Fruit fly (Drosophila melanogaster) whole organism, embryonic: Measurements from ENCODE around the gene VhaAC45RP.

Experiments used
- Ada2b ChIP-seq: fragments of 200-800 bp; sonication (Bioruptor generic); IDR thresholded peaks from 2 replicates; pipeline ENCODE4 v1.3.6; 2022; ENCODE audit warnings: missing biosample characterization, missing genetic modification characterization
- CG10267 ChIP-seq: fragments of 200-800 bp; sonication (Bioruptor generic); optimal IDR thresholded peaks from 2 replicates; lab custom pipeline; 2018; ENCODE audit warnings: missing biosample characterization, mild to moderate bottlenecking, missing genetic modification characterization, moderate library complexity
- CG11085 ChIP-seq: fragments of 200-800 bp; sonication (Bioruptor generic); IDR thresholded peaks from 2 replicates; pipeline ENCODE4 v1.3.6; 2022; ENCODE audit warnings: missing biosample characterization, missing genetic modification characterization
- CG12299 ChIP-seq: fragments of 200-800 bp; sonication (Bioruptor generic); optimal IDR thresholded peaks from 2 replicates; lab custom pipeline; 2018; ENCODE audit warnings: missing biosample characterization, mild to moderate bottlenecking, missing genetic modification characterization
- CG12769 ChIP-seq: fragments of 200-800 bp; sonication (Bioruptor generic); optimal IDR thresholded peaks from 2 replicates; lab custom pipeline; 2019; ENCODE audit warnings: missing biosample characterization, mild to moderate bottlenecking, missing genetic modification characterization, moderate library complexity
- CG13287 ChIP-seq: fragments of 200-800 bp; sonication (Bioruptor generic); IDR thresholded peaks from 2 replicates; pipeline ENCODE4 v1.3.6; 2022; ENCODE audit warnings: missing biosample characterization, missing genetic modification characterization; ENCODE audit not compliant: partially characterized antibody
- CG18476 ChIP-seq: fragments of 200-800 bp; sonication (Bioruptor generic); optimal IDR thresholded peaks from 2 replicates; lab custom pipeline; 2016; ENCODE audit warnings: missing biosample characterization, mild to moderate bottlenecking, missing genetic modification characterization
- CG2712 ChIP-seq: fragments of 200-800 bp; optimal IDR thresholded peaks from 3 replicates; lab custom pipeline; 2019; ENCODE audit warnings: missing biosample characterization, mild to moderate bottlenecking, missing genetic modification characterization, moderate library complexity
- CG6791 ChIP-seq: fragments of 200-800 bp; sonication (Bioruptor generic); IDR thresholded peaks from 3 replicates; pipeline ENCODE4 v1.3.6; 2022; ENCODE audit warnings: missing biosample characterization, missing genetic modification characterization; ENCODE audit not compliant: partially characterized antibody
- CG9797 ChIP-seq: fragments of 200-800 bp; sonication (Bioruptor generic); optimal IDR thresholded peaks from 3 replicates; lab custom pipeline; 2018; ENCODE audit warnings: missing biosample characterization, mild to moderate bottlenecking, missing genetic modification characterization
- Dfd ChIP-seq, 2 experiments: fragments of >200 bp; optimal IDR thresholded peaks; 2 replicates each; lab custom pipeline; 2017; ENCODE audit warnings: missing biosample characterization in 2 of 2, missing genetic modification characterization in 2 of 2
- Dp ChIP-seq: fragments of 200-800 bp; sonication (Bioruptor generic); optimal IDR thresholded peaks from 2 replicates; lab custom pipeline; 2018; ENCODE audit warnings: missing biosample characterization, mild to moderate bottlenecking, missing genetic modification characterization, moderate library complexity
- E2f2 ChIP-seq: fragments of 200-800 bp; sonication (Bioruptor generic); IDR thresholded peaks from 2 replicates; pipeline ENCODE4 v1.3.6; 2022; ENCODE audit warnings: missing biosample characterization, missing genetic modification characterization
- MBD-R2 ChIP-seq: fragments of 200-800 bp; sonication (Bioruptor generic); IDR thresholded peaks from 2 replicates; pipeline ENCODE4 v1.3.6; 2022; ENCODE audit warnings: missing biosample characterization, missing genetic modification characterization
- MESR4 ChIP-seq: fragments of 200-800 bp; sonication (Bioruptor generic); optimal IDR thresholded peaks from 2 replicates; lab custom pipeline; 2018; ENCODE audit warnings: missing biosample characterization, mild to moderate bottlenecking, missing genetic modification characterization, moderate library complexity
- Med ChIP-seq: fragments of 200-800 bp; sonication (Bioruptor generic); peaks from one replicate; lab custom pipeline; 2016; ENCODE audit warnings: missing biosample characterization, missing genetic modification characterization, mild to moderate bottlenecking, inconsistent platforms, moderate library complexity
- Myb ChIP-seq: fragments of 200-800 bp; sonication (Bioruptor generic); optimal IDR thresholded peaks from 2 replicates; lab custom pipeline; 2016; ENCODE audit warnings: missing biosample characterization, missing genetic modification characterization
- Ravus ChIP-seq: fragments of 200-800 bp; sonication (Bioruptor generic); IDR thresholded peaks from 2 replicates; pipeline ENCODE4 v1.3.6; 2022; ENCODE audit warnings: missing biosample characterization, missing genetic modification characterization
- Xrp1 ChIP-seq: fragments of 200-800 bp; sonication (Bioruptor generic); IDR thresholded peaks from 2 replicates; pipeline ENCODE4 v1.3.6; 2022; ENCODE audit warnings: missing biosample characterization, missing genetic modification characterization
- chinmo ChIP-seq: fragments of 200-800 bp; sonication (Bioruptor generic); IDR thresholded peaks from 4 replicates; pipeline ENCODE4 v1.3.6; 2022; ENCODE audit warnings: missing biosample characterization, missing genetic modification characterization; ENCODE audit not compliant: partially characterized antibody
- crol ChIP-seq: fragments of 200-800 bp; sonication (Bioruptor generic); IDR thresholded peaks from 2 replicates; pipeline ENCODE4 v1.3.6; 2022; ENCODE audit warnings: missing biosample characterization, missing genetic modification characterization
- crp ChIP-seq, 2 experiments: fragments of 200-800 bp; sonication (Bioruptor generic); optimal IDR thresholded peaks; 2 replicates in 1 of 2; 3 replicates in 1 of 2; lab custom pipeline; 2017; ENCODE audit warnings: missing biosample characterization in 2 of 2, missing genetic modification characterization in 2 of 2, mild to moderate bottlenecking in 1 of 2, moderate library complexity in 1 of 2
- fru ChIP-seq: fragments of >200 bp; optimal IDR thresholded peaks from 2 replicates; lab custom pipeline; 2017
- gcm2 ChIP-seq: fragments of 200-800 bp; sonication (Bioruptor generic); optimal IDR thresholded peaks from 2 replicates; lab custom pipeline; 2016; ENCODE audit warnings: missing biosample characterization, missing genetic modification characterization
- gfzf ChIP-seq: fragments of 200-800 bp; sonication (Bioruptor generic); optimal IDR thresholded peaks from 2 replicates; lab custom pipeline; 2016; ENCODE audit warnings: missing biosample characterization, mild to moderate bottlenecking, missing genetic modification characterization, moderate library complexity
- hb ChIP-seq: fragments of 200-800 bp; sonication (Bioruptor generic); IDR thresholded peaks from 3 replicates; pipeline ENCODE4 v1.3.6; 2022; ENCODE audit warnings: missing biosample characterization, missing genetic modification characterization; ENCODE audit not compliant: partially characterized antibody
- hbn ChIP-seq: fragments of 200-800 bp; sonication (Bioruptor generic); IDR thresholded peaks from 2 replicates; pipeline ENCODE4 v1.3.6; 2022; ENCODE audit warnings: missing biosample characterization, missing genetic modification characterization; ENCODE audit not compliant: partially characterized antibody
- jumu ChIP-seq: fragments of 200-800 bp; sonication (Bioruptor generic); optimal IDR thresholded peaks from 3 replicates; lab custom pipeline; 2016; ENCODE audit warnings: missing biosample characterization, missing genetic modification characterization
- nerfin-1 ChIP-seq: fragments of 200-800 bp; sonication (Bioruptor generic); optimal IDR thresholded peaks from 3 replicates; lab custom pipeline; 2019; ENCODE audit warnings: missing biosample characterization, mild to moderate bottlenecking, missing genetic modification characterization, moderate library complexity
- phol ChIP-seq: fragments of 200-800 bp; sonication (Bioruptor generic); optimal IDR thresholded peaks from 3 replicates; lab custom pipeline; 2018; ENCODE audit warnings: missing biosample characterization, mild to moderate bottlenecking, missing genetic modification characterization, moderate library complexity
- prd ChIP-seq, 3 experiments: fragments of >200 bp in 2 of 3; fragments of 200-800 bp in 1 of 3; sonication (Bioruptor generic) in 1 of 3; optimal IDR thresholded peaks in 2 of 3; IDR thresholded peaks in 1 of 3; 2 replicates in 2 of 3; 3 replicates in 1 of 3; pipeline versions ENCODE4 v1.3.6 to Lab custom; 2017 to 2022; ENCODE audit warnings: missing biosample characterization in 1 of 3, missing genetic modification characterization in 1 of 3
- pzg ChIP-seq: fragments of 200-800 bp; sonication (Bioruptor generic); optimal IDR thresholded peaks from 3 replicates; lab custom pipeline; 2018; ENCODE audit warnings: missing biosample characterization, mild to moderate bottlenecking, missing genetic modification characterization, moderate library complexity
- salm ChIP-seq: fragments of 200-800 bp; sonication (Bioruptor generic); optimal IDR thresholded peaks from 2 replicates; lab custom pipeline; 2018; ENCODE audit warnings: missing biosample characterization, mild to moderate bottlenecking, missing genetic modification characterization
- sd ChIP-seq: fragments of 200-800 bp; sonication (Bioruptor generic); optimal IDR thresholded peaks from 3 replicates; lab custom pipeline; 2018; ENCODE audit warnings: missing biosample characterization, mild to moderate bottlenecking, missing genetic modification characterization, moderate library complexity
- sens ChIP-seq: fragments of 200-800 bp; sonication (Bioruptor generic); peaks from one replicate; lab custom pipeline; 2016; ENCODE audit warnings: missing biosample characterization, missing genetic modification characterization
- sens-2 ChIP-seq: fragments of 200-800 bp; sonication (Bioruptor generic); IDR thresholded peaks from 2 replicates; pipeline ENCODE4 v1.3.6; 2022; ENCODE audit warnings: missing biosample characterization, missing genetic modification characterization
- stwl ChIP-seq: fragments of 200-800 bp; sonication (Bioruptor generic); optimal IDR thresholded peaks from 3 replicates; lab custom pipeline; 2018; ENCODE audit warnings: missing biosample characterization, mild to moderate bottlenecking, missing genetic modification characterization, moderate library complexity
- trem ChIP-seq: fragments of 200-800 bp; optimal IDR thresholded peaks from 3 replicates; lab custom pipeline; 2019; ENCODE audit warnings: missing biosample characterization, mild to moderate bottlenecking, missing genetic modification characterization, moderate library complexity
- unpg ChIP-seq: fragments of 200-800 bp; sonication (Bioruptor generic); optimal IDR thresholded peaks from 3 replicates; lab custom pipeline; 2018; ENCODE audit warnings: missing biosample characterization, mild to moderate bottlenecking, missing genetic modification characterization, moderate library complexity

VhaAC45RP gene

DNA sequence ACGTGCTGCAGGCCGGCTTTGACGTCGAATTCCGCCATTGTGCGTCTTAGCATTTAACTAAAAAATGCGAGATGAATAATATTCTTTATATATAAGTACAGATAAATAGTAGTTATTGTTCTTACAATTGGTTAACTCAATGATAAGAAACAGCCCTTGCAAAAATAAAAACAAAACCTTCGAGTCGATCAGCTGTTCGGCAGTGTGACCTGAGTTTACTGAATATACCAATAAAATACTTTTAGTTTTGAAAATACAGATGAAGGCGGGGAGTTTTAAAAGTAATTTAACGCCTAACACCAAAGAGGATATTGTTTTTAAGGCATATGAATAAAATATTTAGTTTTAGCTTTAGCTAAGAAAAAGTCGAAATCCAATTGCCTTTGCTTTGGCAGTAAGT is 11.3 kb upstream of the VhaAC45RP start, which contains the start of the genes CG1983 and CG15530:
Gene CG1983 (minus strand): TSS at position 207 of the 400 bp plus-strand sequence.
Gene CG15530 (plus strand): TSS at position 384 of the 400 bp plus-strand sequence.
- TF ChIP-seq Myb (GFP tag; lab: Kevin White, UChicago) = peak; percentile 47
- TF ChIP-seq prd (optimal IDR thresholded peaks at IDR 0.05; lab: Kevin White, UChicago) = no peak
- no peak for TF ChIP-seq prd (GFP tag; IDR thresholded peaks at IDR 0.05; lab: Robert Waterston, UW)
- no peak for TF ChIP-seq CG13287
- TF ChIP-seq CG18476 (GFP tag; lab: Kevin White, UChicago) = no peak
- TF ChIP-seq fru = no peak
- TF ChIP-seq gcm2 = no peak
- TF ChIP-seq CG9797 (GFP tag; lab: Kevin White, UChicago) = peak; percentile 50
- TF ChIP-seq Ravus = no peak
- no peak for TF ChIP-seq phol
- no peak for TF ChIP-seq unpg (GFP tag; lab: Kevin White, UChicago)
- TF ChIP-seq trem (tag; lab: Kevin White, UChicago) = peak; percentile 94
- TF ChIP-seq Ada2b (GFP tag; lab: Robert Waterston, UW) = no peak
- no peak for TF ChIP-seq CG2712 (tag; lab: Kevin White, UChicago)
- no peak for TF ChIP-seq CG12299 (tag; lab: Kevin White, UChicago)
- TF ChIP-seq sens (GFP tag; lab: Kevin White, UChicago) = peak; percentile 44
- TF ChIP-seq CG11085 = no peak
- peak; percentile 36 to 89 for TF ChIP-seq crp (GFP tag; optimal IDR thresholded peaks at IDR 0.05; lab: Kevin White, UChicago)
- peak; percentile 47 for TF ChIP-seq gfzf (GFP tag; lab: Kevin White, UChicago)
- TF ChIP-seq sens-2 = no peak
- peak; percentile 7 for TF ChIP-seq MESR4
- peak; percentile 80 for TF ChIP-seq Dp
- TF ChIP-seq hbn (GFP tag; lab: Robert Waterston, UW) = 0 out of 2 replicates have a peak, but pooled peaks have one; percentile 27
- TF ChIP-seq MBD-R2 (GFP tag; lab: Robert Waterston, UW) = peak; percentile 64
- TF ChIP-seq jumu (GFP tag; lab: Kevin White, UChicago) = no peak
- peak; percentile 30 for TF ChIP-seq stwl (tag; lab: Kevin White, UChicago)
- no peak for TF ChIP-seq hb (GFP tag; lab: Robert Waterston, UW)
- TF ChIP-seq pzg (GFP tag; lab: Kevin White, UChicago) = peak; percentile 37
- peak; percentile 89 for TF ChIP-seq E2f2 (GFP tag; lab: Robert Waterston, UW)
- no peak for TF ChIP-seq Dfd (GFP tag; optimal IDR thresholded peaks at IDR 0.05; lab: Kevin White, UChicago)

DNA sequence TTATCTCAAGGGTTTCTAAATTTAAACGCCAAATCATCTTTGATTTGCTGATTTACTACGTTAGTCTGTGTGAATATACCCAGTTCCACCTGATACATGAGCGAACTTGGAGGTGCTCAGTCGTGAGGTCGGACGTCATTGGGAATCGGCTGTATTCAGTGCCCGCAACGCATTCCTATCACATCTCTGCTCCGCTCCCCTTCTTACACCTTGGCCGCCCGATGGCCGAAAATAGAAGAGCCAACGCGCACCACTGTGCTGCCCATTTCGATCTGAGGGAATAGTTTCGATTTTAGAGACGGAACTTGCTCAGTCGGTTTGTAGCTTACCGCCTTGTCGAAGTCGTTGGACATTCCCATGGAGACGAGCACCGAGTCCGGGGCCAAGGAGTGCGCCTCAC is 10.1 kb upstream of the VhaAC45RP start:
- peak; percentile 81 for TF ChIP-seq sd (tag; lab: Kevin White, UChicago)
- TF ChIP-seq salm (tag; lab: Kevin White, UChicago) = no peak
- TF ChIP-seq Med = peak; percentile 26
- peak; percentile 20; the same call in 1 of the 2 replicates for TF ChIP-seq crol
- no peak for TF ChIP-seq nerfin-1 (tag; lab: Kevin White, UChicago)
- TF ChIP-seq CG12769 (tag; lab: Kevin White, UChicago) = peak; percentile 93
- 0 out of 4 replicates have a peak, but pooled peaks have one; percentile 15 for TF ChIP-seq chinmo (GFP tag; lab: Robert Waterston, UW)
- TF ChIP-seq Xrp1 = no peak
- no peak for TF ChIP-seq CG10267
- TF ChIP-seq CG6791 (GFP tag; lab: Robert Waterston, UW) = peak; percentile 36; the same call in 1 of the 3 replicates
- TF ChIP-seq, all 482 proteins: peak for 6
